Worm (Caenorhabditis elegans): Measurements from ENCODE around the gene spig-7.

DNA sequence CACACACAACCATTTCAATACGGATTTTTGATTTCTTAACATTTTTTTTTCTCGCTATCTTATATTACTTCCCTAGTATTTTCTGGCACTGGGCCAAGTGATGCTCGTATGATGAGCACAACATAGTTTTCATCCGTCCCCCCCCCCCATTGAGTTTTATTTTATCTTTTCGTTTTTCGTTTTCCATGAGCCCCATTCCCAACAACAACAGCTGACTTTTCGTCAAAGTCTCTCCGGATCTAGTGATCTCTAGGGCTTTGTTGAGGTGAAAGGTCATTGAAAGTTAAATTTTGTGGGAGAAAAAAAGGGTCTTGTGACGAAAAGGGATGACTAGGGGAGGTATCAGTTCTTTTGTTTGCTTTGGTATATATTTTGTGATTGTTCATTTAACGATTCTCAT is 13.7 kb upstream of the spig-7 start:
- no peak for TF ChIP-seq nhr-77 (tag; optimal IDR thresholded peaks at IDR 0.05)
- TF ChIP-seq gmeb-1 (tag; optimal IDR thresholded peaks at IDR 0.05): no peak
- no peak for TF ChIP-seq unc-62 (GFP tag; optimal IDR thresholded peaks at IDR 0.05)
- no peak for TF ChIP-seq nhr-237 (tag; optimal IDR thresholded peaks at IDR 0.05)
- TF ChIP-seq lin-11 (tag; optimal IDR thresholded peaks at IDR 0.05): no peak
- TF ChIP-seq skn-1 (tag; optimal IDR thresholded peaks at IDR 0.05): no peak
- TF ChIP-seq nhr-11 (tag; optimal IDR thresholded peaks at IDR 0.05): no peak
- TF ChIP-seq ceh-82 (tag; optimal IDR thresholded peaks at IDR 0.05): no peak

All from whole organism, L2 larva.